Worm (Caenorhabditis elegans) whole organism, L1 larva: ENCODE results near the gene clp-6.

Source experiments
- egl-13 ChIP-seq: sonication (generic microtip); optimal IDR thresholded peaks from 2 replicates; lab custom pipeline; 2016; ENCODE audit warnings: missing genotype, missing genetic modification reagents, missing genetic modification characterization, missing compliant biosample characterization
- nhr-76 ChIP-seq: sonication (generic microtip); optimal IDR thresholded peaks from 2 replicates; lab custom pipeline; 2017; ENCODE audit warnings: missing biosample characterization, missing genetic modification characterization
- nhr-90 ChIP-seq: sonication (generic microtip); optimal IDR thresholded peaks from 2 replicates; lab custom pipeline; 2016; ENCODE audit warnings: mild to moderate bottlenecking, missing genetic modification characterization, missing compliant biosample characterization; ENCODE audit not compliant: poor library complexity

- TF ChIP-seq nhr-90 (tag; lab: Kevin White, UChicago) (no peak), nhr-76 (no peak), egl-13 (tag; lab: Kevin White, UChicago) (no peak)
Observed at ce11 chrIV:1459419-1459818, 24.6 kb upstream of the clp-6 start.
